Fruit fly (Drosophila melanogaster) whole organism, prepupa: Measurements from ENCODE around the gene CG7369.

ENCODE experiments used
- Blimp-1 ChIP-seq: fragments of 200-800 bp; sonication (Bioruptor generic); optimal IDR thresholded peaks from 3 replicates; lab custom pipeline; 2017; ENCODE audit warnings: missing biosample characterization, missing genetic modification characterization, mild to moderate bottlenecking, moderate library complexity, missing genetic modification reagents
- CG10631 ChIP-seq: fragments of 200-800 bp; sonication (Bioruptor generic); optimal IDR thresholded peaks from 2 replicates; lab custom pipeline; 2016; ENCODE audit warnings: missing biosample characterization, missing genetic modification characterization
- CG10669 ChIP-seq: fragments of 200-800 bp; sonication (Bioruptor generic); optimal IDR thresholded peaks from 3 replicates; lab custom pipeline; 2018; ENCODE audit warnings: missing biosample characterization, mild to moderate bottlenecking, missing genetic modification characterization, moderate library complexity
- CG11294 ChIP-seq: fragments of 200-800 bp; sonication (Bioruptor generic); IDR thresholded peaks from 2 replicates; pipeline ENCODE4 v1.3.6; 2022; ENCODE audit warnings: missing biosample characterization, missing genetic modification characterization
- CG11762 ChIP-seq: fragments of 200-800 bp; sonication (Bioruptor generic); optimal IDR thresholded peaks from 3 replicates; lab custom pipeline; 2016; ENCODE audit warnings: missing biosample characterization, missing genetic modification characterization; ENCODE audit not compliant: insufficient read depth
- CG11902 ChIP-seq: fragments of 200-800 bp; sonication (Bioruptor generic); optimal IDR thresholded peaks from 3 replicates; lab custom pipeline; 2016; ENCODE audit warnings: missing biosample characterization, missing genetic modification characterization
- CG1621 ChIP-seq: fragments of 200-800 bp; sonication (Bioruptor generic); optimal IDR thresholded peaks from 3 replicates; lab custom pipeline; 2018; ENCODE audit warnings: missing biosample characterization, mild to moderate bottlenecking, missing genetic modification characterization
- CG16779 ChIP-seq: fragments of 200-800 bp; sonication (Bioruptor generic); optimal IDR thresholded peaks from 3 replicates; lab custom pipeline; 2017; ENCODE audit warnings: missing biosample characterization, mild to moderate bottlenecking, missing genetic modification characterization
- CG3032 ChIP-seq: fragments of 200-800 bp; optimal IDR thresholded peaks from 2 replicates; lab custom pipeline; 2019; ENCODE audit warnings: missing biosample characterization, mild to moderate bottlenecking, missing genetic modification characterization, moderate library complexity
- CG32006 ChIP-seq: fragments of 200-800 bp; sonication (Bioruptor generic); optimal IDR thresholded peaks from 3 replicates; lab custom pipeline; 2017; ENCODE audit warnings: missing biosample characterization, mild to moderate bottlenecking, missing genetic modification characterization
- CG34406 ChIP-seq: fragments of 200-800 bp; sonication (Bioruptor generic); optimal IDR thresholded peaks from 3 replicates; lab custom pipeline; 2016; ENCODE audit warnings: missing biosample characterization, missing genetic modification characterization
- CG3919 ChIP-seq: fragments of 200-800 bp; sonication (Bioruptor generic); optimal IDR thresholded peaks from 3 replicates; lab custom pipeline; 2016; ENCODE audit warnings: missing biosample characterization, missing genetic modification characterization
- CG4318 ChIP-seq: fragments of 200-800 bp; sonication (Bioruptor generic); optimal IDR thresholded peaks from 3 replicates; lab custom pipeline; 2017; ENCODE audit warnings: missing biosample characterization, mild to moderate bottlenecking, missing genetic modification characterization
- CG6163 ChIP-seq: fragments of 200-800 bp; sonication (Bioruptor generic); IDR thresholded peaks from 3 replicates; pipeline ENCODE4 v1.3.6; 2022; ENCODE audit warnings: missing biosample characterization, missing genetic modification characterization
- CG6276 ChIP-seq: fragments of 200-800 bp; sonication (Bioruptor generic); optimal IDR thresholded peaks from 2 replicates; lab custom pipeline; 2017; ENCODE audit warnings: missing biosample characterization, mild to moderate bottlenecking, missing genetic modification characterization
- CG6792 ChIP-seq: fragments of 200-800 bp; sonication (Bioruptor generic); optimal IDR thresholded peaks from 3 replicates; lab custom pipeline; 2016; ENCODE audit warnings: missing biosample characterization, missing genetic modification characterization
- CG6808 ChIP-seq: fragments of 200-800 bp; sonication (Bioruptor generic); optimal IDR thresholded peaks from 3 replicates; lab custom pipeline; 2017; ENCODE audit warnings: missing biosample characterization, missing genetic modification characterization, mild to moderate bottlenecking, moderate library complexity, missing genetic modification reagents
- CG6854 ChIP-seq: fragments of 200-800 bp; sonication (Bioruptor generic); optimal IDR thresholded peaks from 2 replicates; lab custom pipeline; 2017; ENCODE audit warnings: missing biosample characterization, mild to moderate bottlenecking, missing genetic modification characterization
- CG8119 ChIP-seq: fragments of 200-800 bp; sonication (Bioruptor generic); IDR thresholded peaks from 3 replicates; pipeline ENCODE4 v1.3.6; 2022; ENCODE audit warnings: missing biosample characterization, missing genetic modification characterization
- CG8319 ChIP-seq: fragments of 200-800 bp; sonication (Bioruptor generic); optimal IDR thresholded peaks from 3 replicates; lab custom pipeline; 2016; ENCODE audit warnings: missing biosample characterization, missing genetic modification characterization
- CG8632 ChIP-seq: fragments of 200-800 bp; sonication (Bioruptor generic); optimal IDR thresholded peaks from 3 replicates; lab custom pipeline; 2016; ENCODE audit warnings: missing biosample characterization, missing genetic modification characterization
- CG9139 ChIP-seq: fragments of 200-800 bp; sonication (Bioruptor generic); optimal IDR thresholded peaks from 3 replicates; lab custom pipeline; 2017; ENCODE audit warnings: missing biosample characterization, mild to moderate bottlenecking, missing genetic modification characterization
- Eip78C ChIP-seq: fragments of 200-800 bp; sonication (Bioruptor generic); peaks from one replicate; lab custom pipeline; 2016; ENCODE audit warnings: missing biosample characterization, missing genetic modification characterization
- Eip93F ChIP-seq: fragments of 200-800 bp; sonication (Bioruptor generic); optimal IDR thresholded peaks from 2 replicates; lab custom pipeline; 2016; ENCODE audit warnings: missing biosample characterization, mild to moderate bottlenecking, missing genetic modification characterization
- Ets21C ChIP-seq: fragments of 200-800 bp; sonication (Bioruptor generic); optimal IDR thresholded peaks from 3 replicates; lab custom pipeline; 2016; ENCODE audit warnings: missing biosample characterization, missing genetic modification characterization
- Gug ChIP-seq: fragments of 200-800 bp; sonication (Bioruptor generic); IDR thresholded peaks from 2 replicates; pipeline ENCODE4 v1.3.6; 2022; ENCODE audit warnings: missing biosample characterization, missing genetic modification characterization
- Hr38 ChIP-seq: sonication (Bioruptor generic); optimal IDR thresholded peaks from 2 replicates; lab custom pipeline; 2016; ENCODE audit warnings: missing biosample characterization, missing genetic modification characterization
- Lpt ChIP-seq: fragments of 200-800 bp; sonication (Bioruptor generic); optimal IDR thresholded peaks from 3 replicates; lab custom pipeline; 2016; ENCODE audit warnings: missing biosample characterization, missing genetic modification characterization
- Met ChIP-seq: fragments of 200-800 bp; sonication (Bioruptor generic); optimal IDR thresholded peaks from 3 replicates; lab custom pipeline; 2016; ENCODE audit warnings: missing biosample characterization, missing genetic modification characterization
- OdsH ChIP-seq: fragments of 200-800 bp; sonication (Bioruptor generic); optimal IDR thresholded peaks from 3 replicates; lab custom pipeline; 2016; ENCODE audit warnings: missing biosample characterization, missing genetic modification characterization
- Smox ChIP-seq: fragments of 200-800 bp; sonication (Bioruptor generic); optimal IDR thresholded peaks from 3 replicates; lab custom pipeline; 2016; ENCODE audit warnings: missing biosample characterization, missing genetic modification characterization
- Sox102F ChIP-seq: fragments of 200-800 bp; sonication (Bioruptor generic); optimal IDR thresholded peaks from 2 replicates; lab custom pipeline; 2016; ENCODE audit warnings: missing biosample characterization, mild to moderate bottlenecking, missing genetic modification characterization
- Sox14 ChIP-seq: fragments of 200-800 bp; sonication (Bioruptor generic); optimal IDR thresholded peaks from 3 replicates; lab custom pipeline; 2016; ENCODE audit warnings: missing biosample characterization, missing genetic modification characterization
- Sox15 ChIP-seq: fragments of 200-800 bp; sonication (Bioruptor generic); optimal IDR thresholded peaks from 3 replicates; lab custom pipeline; 2016; ENCODE audit warnings: missing biosample characterization, missing genetic modification characterization
- achi ChIP-seq: fragments of 200-800 bp; sonication (Bioruptor generic); optimal IDR thresholded peaks from 3 replicates; lab custom pipeline; 2016; ENCODE audit warnings: missing biosample characterization, missing genetic modification characterization
- acj6 ChIP-seq: fragments of 200-800 bp; sonication (Bioruptor generic); optimal IDR thresholded peaks from 3 replicates; lab custom pipeline; 2016; ENCODE audit warnings: missing biosample characterization, missing genetic modification characterization
- cyc ChIP-seq: fragments of 200-800 bp; sonication (Bioruptor generic); optimal IDR thresholded peaks from 3 replicates; lab custom pipeline; 2016; ENCODE audit warnings: missing biosample characterization, missing genetic modification characterization
- dac ChIP-seq: fragments of 200-800 bp; sonication (Bioruptor generic); optimal IDR thresholded peaks from 2 replicates; lab custom pipeline; 2017; ENCODE audit warnings: missing biosample characterization, mild to moderate bottlenecking, missing genetic modification characterization
- dsx ChIP-seq: fragments of 200-800 bp; optimal IDR thresholded peaks from 3 replicates; lab custom pipeline; 2019; ENCODE audit warnings: missing biosample characterization, mild to moderate bottlenecking, missing genetic modification characterization, moderate library complexity; ENCODE audit not compliant: poor library complexity, severe bottlenecking
- eg ChIP-seq: fragments of 200-800 bp; sonication (Bioruptor generic); IDR thresholded peaks from 3 replicates; pipeline ENCODE4 v1.3.6; 2022; ENCODE audit warnings: missing biosample characterization, missing genetic modification characterization
- esn ChIP-seq: fragments of 200-800 bp; sonication (Bioruptor generic); optimal IDR thresholded peaks from 2 replicates; lab custom pipeline; 2016; ENCODE audit warnings: missing biosample characterization, mild to moderate bottlenecking, missing genetic modification characterization, moderate library complexity
- fd59A ChIP-seq: fragments of 200-800 bp; sonication (Bioruptor generic); optimal IDR thresholded peaks from 2 replicates; lab custom pipeline; 2017; ENCODE audit warnings: missing biosample characterization, mild to moderate bottlenecking, missing genetic modification characterization, missing genetic modification reagents
- fd85E ChIP-seq: fragments of 200-800 bp; sonication (Bioruptor generic); optimal IDR thresholded peaks from 3 replicates; lab custom pipeline; 2016; ENCODE audit warnings: missing biosample characterization, missing genetic modification characterization
- fkh ChIP-seq: fragments of 200-800 bp; sonication (Bioruptor generic); optimal IDR thresholded peaks from 3 replicates; lab custom pipeline; 2017; ENCODE audit warnings: missing biosample characterization, mild to moderate bottlenecking, missing genetic modification characterization, moderate library complexity
- lz ChIP-seq: fragments of 200-800 bp; sonication (Bioruptor generic); optimal IDR thresholded peaks from 3 replicates; lab custom pipeline; 2016; ENCODE audit warnings: missing biosample characterization, missing genetic modification characterization
- net ChIP-seq: fragments of 200-800 bp; sonication (Bioruptor generic); optimal IDR thresholded peaks from 3 replicates; lab custom pipeline; 2016; ENCODE audit warnings: missing biosample characterization, missing genetic modification characterization
- pdm3 ChIP-seq: fragments of 200-800 bp; sonication (Bioruptor generic); optimal IDR thresholded peaks from 3 replicates; lab custom pipeline; 2016; ENCODE audit warnings: missing biosample characterization, missing genetic modification characterization
- salr ChIP-seq, 2 experiments: fragments of 200-800 bp; sonication (Bioruptor generic); optimal IDR thresholded peaks; 3 replicates each; lab custom pipeline; 2016 to 2018; ENCODE audit warnings: missing biosample characterization in 2 of 2, missing genetic modification characterization in 2 of 2, mild to moderate bottlenecking in 1 of 2
- spab ChIP-seq: fragments of 200-800 bp; sonication (Bioruptor generic); optimal IDR thresholded peaks from 2 replicates; lab custom pipeline; 2017; ENCODE audit warnings: missing biosample characterization, mild to moderate bottlenecking, missing genetic modification characterization, missing genetic modification reagents
- svp ChIP-seq: fragments of 200-800 bp; sonication (Bioruptor generic); peaks from one replicate; lab custom pipeline; 2016; ENCODE audit warnings: missing biosample characterization, missing genetic modification characterization
- vri ChIP-seq: fragments of 200-800 bp; sonication (Bioruptor generic); optimal IDR thresholded peaks from 3 replicates; lab custom pipeline; 2016; ENCODE audit warnings: missing biosample characterization, mild to moderate bottlenecking, missing genetic modification characterization

CG7369 gene

DNA sequence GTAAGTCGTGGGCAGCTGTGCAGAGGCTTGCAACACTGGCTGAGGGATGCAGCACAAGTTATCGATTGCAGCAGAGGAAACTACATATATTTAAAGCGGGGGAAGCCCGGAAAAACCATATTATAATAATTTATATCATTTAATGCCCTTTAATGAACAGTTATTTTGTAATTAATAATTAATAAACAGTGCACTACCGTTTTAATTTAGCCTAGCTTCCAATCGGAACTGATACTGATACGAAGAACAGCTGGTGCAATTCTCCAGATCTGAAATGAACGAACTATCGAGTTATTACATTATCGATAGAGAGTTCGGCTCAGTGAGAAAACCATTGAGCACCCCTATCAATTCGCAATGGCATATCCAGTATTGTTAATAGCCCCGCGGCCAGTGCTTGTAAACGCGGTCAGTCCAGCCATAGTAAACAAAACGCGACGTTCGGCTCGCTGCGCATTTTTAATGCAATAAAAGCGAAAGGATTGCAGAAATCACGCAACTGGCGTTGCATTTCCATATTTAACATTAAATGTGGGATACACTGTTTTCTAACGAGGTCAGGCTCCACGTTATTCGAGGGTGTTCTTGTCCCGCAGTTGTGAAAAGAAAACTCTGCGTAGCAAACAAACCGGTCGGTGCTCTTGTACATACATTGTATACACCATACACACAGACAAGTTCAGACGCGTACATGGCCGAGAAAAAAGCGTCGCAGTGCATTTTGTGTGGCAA is at the start of gene CG7369:
CG7369 (plus strand) TSS at position 405 of the 732 bp plus-strand sequence.
- TF ChIP-seq salr (GFP tag; optimal IDR thresholded peaks at IDR 0.05; lab: Kevin White, UChicago), result peak; percentile 58 to 91
- peak; percentile 88 for TF ChIP-seq lz (GFP tag; lab: Kevin White, UChicago)
- TF ChIP-seq CG9139 (GFP tag; lab: Kevin White, UChicago), result peak; percentile 43
- peak; percentile 93 for TF ChIP-seq fkh
- TF ChIP-seq CG32006, result peak; percentile 85
- peak; percentile 88 for TF ChIP-seq Smox (GFP tag; lab: Kevin White, UChicago)
- TF ChIP-seq CG11294, result peak; percentile 82
- peak; percentile 81 for TF ChIP-seq Sox14 (GFP tag; lab: Kevin White, UChicago)
- peak; percentile 83 for TF ChIP-seq Ets21C (GFP tag; lab: Kevin White, UChicago)
- peak; percentile 86 for TF ChIP-seq CG34406 (GFP tag; lab: Kevin White, UChicago)
- peak; percentile 86 for TF ChIP-seq CG6163 (GFP tag; lab: Robert Waterston, UW)
- peak; percentile 14 for TF ChIP-seq CG6854
- TF ChIP-seq CG6808 (GFP tag; lab: Kevin White, UChicago), result peak; percentile 68
- peak; percentile 60 for TF ChIP-seq CG1621 (tag; lab: Kevin White, UChicago)
- TF ChIP-seq Gug (GFP tag; lab: Robert Waterston, UW), result peak; percentile 75
- TF ChIP-seq Met (GFP tag; lab: Kevin White, UChicago), result peak; percentile 87
- peak; percentile 85 for TF ChIP-seq CG3032
- peak; percentile 84 for TF ChIP-seq CG8632 (GFP tag; lab: Kevin White, UChicago)
- peak; percentile 85 for TF ChIP-seq cyc (GFP tag; lab: Kevin White, UChicago)
- peak; percentile 72 for TF ChIP-seq CG8319 (GFP tag; lab: Kevin White, UChicago)
- peak; percentile 94 for TF ChIP-seq svp
- peak; percentile 57 for TF ChIP-seq CG16779 (tag; lab: Kevin White, UChicago)
- peak; percentile 85 for TF ChIP-seq CG6792
- TF ChIP-seq Lpt (GFP tag; lab: Kevin White, UChicago), result peak; percentile 46
- peak; percentile 86 for TF ChIP-seq acj6 (GFP tag; lab: Kevin White, UChicago)
- no peak for TF ChIP-seq CG6276 (GFP tag; lab: Kevin White, UChicago)
- peak; percentile 72 for TF ChIP-seq Blimp-1 (GFP tag; lab: Kevin White, UChicago)
- TF ChIP-seq net, result peak; percentile 72
- TF ChIP-seq esn (GFP tag; lab: Kevin White, UChicago), result peak; percentile 90
- peak; percentile 83 for TF ChIP-seq CG10669 (GFP tag; lab: Kevin White, UChicago)
- peak; percentile 90 for TF ChIP-seq OdsH (GFP tag; lab: Kevin White, UChicago)
- TF ChIP-seq Hr38 (GFP tag; lab: Kevin White, UChicago), result no peak
- peak; percentile 84 for TF ChIP-seq CG11902 (GFP tag; lab: Kevin White, UChicago)
- peak; percentile 89 for TF ChIP-seq CG3919 (GFP tag; lab: Kevin White, UChicago)
- TF ChIP-seq eg, result peak; percentile 84
- peak; percentile 70 for TF ChIP-seq CG8119 (GFP tag; lab: Robert Waterston, UW)
- peak; percentile 86 for TF ChIP-seq Sox102F (GFP tag; lab: Kevin White, UChicago)
- peak; percentile 93 for TF ChIP-seq CG10631
- peak; percentile 84 for TF ChIP-seq vri (GFP tag; lab: Kevin White, UChicago)
- peak; percentile 59 for TF ChIP-seq fd85E (GFP tag; lab: Kevin White, UChicago)
- peak; percentile 93 for TF ChIP-seq Eip78C (GFP tag; lab: Kevin White, UChicago)
- TF ChIP-seq CG4318 (GFP tag; lab: Kevin White, UChicago), result peak; percentile 81
- TF ChIP-seq CG11762 (GFP tag; lab: Kevin White, UChicago), result peak; percentile 82
- TF ChIP-seq achi, result peak; percentile 86
- peak; percentile 75 for TF ChIP-seq Eip93F
- TF ChIP-seq Sox15, result peak; percentile 83
- peak; percentile 85 for TF ChIP-seq pdm3 (GFP tag; lab: Kevin White, UChicago)
- peak; percentile 99 for TF ChIP-seq dsx
- peak; percentile 75 for TF ChIP-seq dac (GFP tag; lab: Kevin White, UChicago)
- TF ChIP-seq spab (GFP tag; lab: Kevin White, UChicago), result no peak
- TF ChIP-seq fd59A (GFP tag; lab: Kevin White, UChicago), result peak; percentile 84
